Worm (Caenorhabditis elegans) whole organism, young adult: Measurements from ENCODE around the gene ZK896.5.
A peak's percentile ranks its signal among the peaks of the same experiment; 100 is the strongest.

Source experiments
- B0019.2 ChIP-seq: fragments of 200-800 bp; sonication (Bioruptor generic); conservative IDR thresholded peaks from 2 replicates; pipeline ENCODE4 v1.3.6; 2022; ENCODE audit warnings: missing genetic modification reagents, missing genetic modification characterization, missing compliant biosample characterization
- B0261.1 ChIP-seq: sonication (generic microtip); optimal IDR thresholded peaks from 2 replicates; lab custom pipeline; 2016; ENCODE audit warnings: mild to moderate bottlenecking, missing genetic modification characterization, moderate library complexity, missing compliant biosample characterization
- B0336.3 ChIP-seq: fragments of 200-800 bp; sonication (Bioruptor generic); IDR thresholded peaks from 2 replicates; pipeline ENCODE4 v1.3.6; 2022; ENCODE audit warnings: missing genetic modification characterization, missing compliant biosample characterization
- F22D6.2 ChIP-seq: sonication (generic microtip); optimal IDR thresholded peaks from 2 replicates; lab custom pipeline; 2016; ENCODE audit warnings: mild to moderate bottlenecking, missing genetic modification characterization, missing compliant biosample characterization
- F39B2.1 ChIP-seq: fragments of 200-800 bp; sonication (Bioruptor generic); IDR thresholded peaks from 2 replicates; pipeline ENCODE4 v1.3.6; 2022; ENCODE audit warnings: missing genetic modification reagents, missing genetic modification characterization, missing compliant biosample characterization
- F49E8.2 ChIP-seq: sonication (generic microtip); optimal IDR thresholded peaks from 3 replicates; lab custom pipeline; 2017; ENCODE audit warnings: missing genetic modification characterization, mild to moderate bottlenecking, missing compliant biosample characterization, antibody characterized with exemption, moderate library complexity; ENCODE audit not compliant: insufficient read depth
- K11D2.4 ChIP-seq: fragments of 200-800 bp; sonication (Bioruptor generic); IDR thresholded peaks from 2 replicates; pipeline ENCODE4 v1.3.6; 2022; ENCODE audit warnings: missing genetic modification reagents, missing genetic modification characterization, missing compliant biosample characterization
- T07F8.4 ChIP-seq: sonication (generic microtip); optimal IDR thresholded peaks from 2 replicates; lab custom pipeline; 2016; ENCODE audit warnings: mild to moderate bottlenecking, missing genetic modification characterization, moderate library complexity, missing compliant biosample characterization
- Y53F4B.3 ChIP-seq: fragments of 200-800 bp; sonication (Bioruptor generic); IDR thresholded peaks from 2 replicates; pipeline ENCODE4 v1.3.6; 2022; ENCODE audit warnings: missing genetic modification reagents, missing genetic modification characterization, missing compliant biosample characterization
- Y53G8AR.9 ChIP-seq: fragments of 200-800 bp; sonication (Bioruptor generic); conservative IDR thresholded peaks from 2 replicates; pipeline ENCODE4 v1.3.6; 2022; ENCODE audit warnings: missing genetic modification reagents, missing genetic modification characterization, missing compliant biosample characterization
- ZK185.1 ChIP-seq: sonication (generic microtip); optimal IDR thresholded peaks from 2 replicates; lab custom pipeline; 2016; ENCODE audit warnings: mild to moderate bottlenecking, missing genetic modification characterization, missing compliant biosample characterization; ENCODE audit not compliant: poor library complexity, severe bottlenecking
- aptf-2 ChIP-seq: fragments of 200-800 bp; sonication (Bioruptor generic); conservative IDR thresholded peaks from 2 replicates; pipeline ENCODE4 v1.3.6; 2022; ENCODE audit warnings: missing genetic modification reagents, missing genetic modification characterization, missing compliant biosample characterization
- athp-1 ChIP-seq: sonication (generic microtip); optimal IDR thresholded peaks from 2 replicates; lab custom pipeline; 2017; ENCODE audit warnings: mild to moderate bottlenecking, missing genetic modification characterization, missing compliant biosample characterization
- bed-1 ChIP-seq: fragments of 200-800 bp; sonication (Bioruptor generic); IDR thresholded peaks from 2 replicates; pipeline ENCODE4 v1.3.6; 2022; ENCODE audit warnings: missing genetic modification reagents, missing genetic modification characterization, missing compliant biosample characterization
- cebp-2 ChIP-seq: fragments of 200-800 bp; sonication (Bioruptor generic); IDR thresholded peaks from 2 replicates; pipeline ENCODE4 v1.3.6; 2022; ENCODE audit warnings: missing genetic modification characterization, missing compliant biosample characterization
- ceh-40 ChIP-seq: fragments of 200-800 bp; sonication (Bioruptor generic); IDR thresholded peaks from 2 replicates; pipeline ENCODE4 v1.3.6; 2022; ENCODE audit warnings: missing genetic modification characterization, missing compliant biosample characterization
- ceh-79 ChIP-seq: sonication (generic microtip); optimal IDR thresholded peaks from 2 replicates; lab custom pipeline; 2017; ENCODE audit warnings: mild to moderate bottlenecking, missing genetic modification characterization, missing compliant biosample characterization
- chd-7 ChIP-seq: sonication (generic microtip); optimal IDR thresholded peaks from 2 replicates; lab custom pipeline; 2016; ENCODE audit warnings: mild to moderate bottlenecking, missing genetic modification characterization, moderate library complexity, missing compliant biosample characterization
- dpl-1 ChIP-seq: fragments of 150-350 bp; optimal IDR thresholded peaks from 2 replicates; lab custom pipeline; 2014; ENCODE audit warnings: missing biosample characterization, missing genetic modification reagents, missing genetic modification characterization
- egl-18 ChIP-seq: fragments of 200-800 bp; sonication (Bioruptor generic); IDR thresholded peaks from 2 replicates; pipeline ENCODE4 v1.3.6; 2022; ENCODE audit warnings: missing genetic modification reagents, missing genetic modification characterization, missing compliant biosample characterization
- egl-44 ChIP-seq: fragments of 200-800 bp; sonication (Bioruptor generic); IDR thresholded peaks from 2 replicates; pipeline ENCODE4 v1.3.6; 2022; ENCODE audit warnings: missing genetic modification reagents, missing genetic modification characterization, missing compliant biosample characterization
- ets-4 ChIP-seq: fragments of 200-800 bp; sonication (Bioruptor generic); optimal IDR thresholded peaks from 2 replicates; lab custom pipeline; 2018; ENCODE audit warnings: mild to moderate bottlenecking, missing genetic modification characterization, missing compliant biosample characterization
- fkh-3 ChIP-seq: sonication (generic microtip); optimal IDR thresholded peaks from 2 replicates; lab custom pipeline; 2016; ENCODE audit warnings: mild to moderate bottlenecking, missing genetic modification characterization, missing compliant biosample characterization
- him-1 ChIP-seq: sonication (generic microtip); optimal IDR thresholded peaks from 2 replicates; lab custom pipeline; 2016; ENCODE audit warnings: missing genotype, missing genetic modification reagents, missing genetic modification characterization, missing compliant biosample characterization
- hlh-26 ChIP-seq: fragments of 200-800 bp; sonication (Bioruptor generic); conservative IDR thresholded peaks from 2 replicates; pipeline ENCODE4 v1.3.6; 2022; ENCODE audit warnings: missing genetic modification reagents, missing genetic modification characterization, missing compliant biosample characterization
- let-607 ChIP-seq, 2 experiments: fragments of 200-800 bp in 1 of 2; sonication (Bioruptor generic) in 1 of 2; sonication (generic microtip) in 1 of 2; optimal IDR thresholded peaks; 2 replicates each; lab custom pipeline; 2016 to 2018; ENCODE audit warnings: mild to moderate bottlenecking in 2 of 2, missing compliant biosample characterization in 2 of 2, missing genetic modification characterization in 2 of 2, moderate library complexity in 2 of 2, missing genotype in 1 of 2
- lin-35 ChIP-seq, 3 experiments: fragments of 150-350 bp in 2 of 3; sonication (generic microtip) in 1 of 3; optimal IDR thresholded peaks; 2 replicates each; lab custom pipeline; 2014 to 2018; ENCODE audit warnings: missing biosample characterization in 3 of 3, missing genetic modification characterization in 3 of 3, missing genetic modification reagents in 3 of 3
- madf-8 ChIP-seq: fragments of 200-800 bp; sonication (Bioruptor generic); conservative IDR thresholded peaks from 2 replicates; pipeline ENCODE4 v1.3.6; 2022; ENCODE audit warnings: missing genetic modification reagents, missing genetic modification characterization, missing compliant biosample characterization
- mxl-1 ChIP-seq: sonication (generic microtip); optimal IDR thresholded peaks from 2 replicates; lab custom pipeline; 2016; ENCODE audit warnings: missing genetic modification characterization, missing compliant biosample characterization
- nfya-1 ChIP-seq: sonication (generic microtip); optimal IDR thresholded peaks from 2 replicates; lab custom pipeline; 2017; ENCODE audit warnings: antibody characterized with exemption, missing compliant biosample characterization, missing genetic modification characterization, borderline replicate concordance; ENCODE audit not compliant: insufficient read depth
- nfya-2 ChIP-seq: fragments of 200-800 bp; sonication (Bioruptor generic); IDR thresholded peaks from 2 replicates; pipeline ENCODE4 v1.3.6; 2022; ENCODE audit warnings: missing genetic modification reagents, missing genetic modification characterization, missing compliant biosample characterization
- nfyb-1 ChIP-seq: fragments of 200-800 bp; sonication (Bioruptor generic); IDR thresholded peaks from 2 replicates; pipeline ENCODE4 v1.3.6; 2022; ENCODE audit warnings: missing genetic modification reagents, missing genetic modification characterization, missing compliant biosample characterization
- nhr-90 ChIP-seq: sonication (generic microtip); optimal IDR thresholded peaks from 2 replicates; lab custom pipeline; 2016; ENCODE audit warnings: missing genotype, mild to moderate bottlenecking, missing genetic modification characterization, missing compliant biosample characterization
- pbrm-1 ChIP-seq: fragments of 200-800 bp; sonication (Bioruptor generic); IDR thresholded peaks from 2 replicates; pipeline ENCODE4 v1.3.6; 2022; ENCODE audit warnings: missing genetic modification reagents, missing genetic modification characterization, missing compliant biosample characterization
- pha-4 ChIP-seq: fragments of 150-350 bp; sonication (generic microtip); optimal IDR thresholded peaks from 2 replicates; lab custom pipeline; 2014; ENCODE audit warnings: missing biosample characterization, missing genetic modification reagents, missing genetic modification characterization
- rcor-1 ChIP-seq: fragments of 200-800 bp; sonication (Bioruptor generic); IDR thresholded peaks from 2 replicates; pipeline ENCODE4 v1.3.6; 2022; ENCODE audit warnings: missing genetic modification reagents, missing genetic modification characterization, missing compliant biosample characterization
- rec-8 ChIP-seq, 2 experiments: sonication (generic microtip); optimal IDR thresholded peaks; 2 replicates each; lab custom pipeline; 2016; ENCODE audit warnings: mild to moderate bottlenecking in 2 of 2, missing genetic modification characterization in 2 of 2, missing genetic modification reagents in 2 of 2, missing genotype in 2 of 2, missing biosample characterization in 1 of 2, missing compliant biosample characterization in 1 of 2, moderate library complexity in 1 of 2
- repo-1 ChIP-seq: sonication (generic microtip); optimal IDR thresholded peaks from 2 replicates; lab custom pipeline; 2017; ENCODE audit warnings: mild to moderate bottlenecking, missing genetic modification characterization, missing compliant biosample characterization
- snpc-1.3 ChIP-seq: sonication (generic microtip); optimal IDR thresholded peaks from 2 replicates; lab custom pipeline; 2017; ENCODE audit warnings: missing genetic modification characterization, mild to moderate bottlenecking, missing compliant biosample characterization, antibody characterized with exemption, moderate library complexity, missing genotype, missing genetic modification reagents; ENCODE audit not compliant: insufficient read depth
- snpc-3.4 ChIP-seq: sonication (generic microtip); optimal IDR thresholded peaks from 2 replicates; lab custom pipeline; 2017; ENCODE audit warnings: missing genetic modification characterization, mild to moderate bottlenecking, missing compliant biosample characterization, antibody characterized with exemption, moderate library complexity, missing genotype, missing genetic modification reagents
- sptf-2 ChIP-seq: fragments of 200-800 bp; sonication (Bioruptor generic); optimal IDR thresholded peaks from 2 replicates; lab custom pipeline; 2018; ENCODE audit warnings: mild to moderate bottlenecking, missing genetic modification characterization, missing compliant biosample characterization
- tbp1 ChIP-seq: fragments of 200-800 bp; sonication (Bioruptor generic); optimal IDR thresholded peaks from 2 replicates; lab custom pipeline; 2018; ENCODE audit warnings: mild to moderate bottlenecking, missing genetic modification characterization, missing compliant biosample characterization
- tbx-9 ChIP-seq: sonication (generic microtip); optimal IDR thresholded peaks from 2 replicates; lab custom pipeline; 2016; ENCODE audit warnings: borderline replicate concordance, missing genetic modification characterization, inconsistent platforms, missing compliant biosample characterization
- zfh-2 ChIP-seq: fragments of 200-800 bp; sonication (Bioruptor generic); conservative IDR thresholded peaks from 2 replicates; pipeline ENCODE4 v1.3.6; 2022; ENCODE audit warnings: missing genetic modification reagents, missing genetic modification characterization, missing compliant biosample characterization
- ztf-22 ChIP-seq: fragments of 200-800 bp; sonication (Bioruptor generic); optimal IDR thresholded peaks from 2 replicates; lab custom pipeline; 2018; ENCODE audit warnings: mild to moderate bottlenecking, missing genetic modification characterization, moderate library complexity, missing compliant biosample characterization
- ztf-28 ChIP-seq: fragments of 200-800 bp; sonication (Bioruptor generic); IDR thresholded peaks from 2 replicates; pipeline ENCODE4 v1.3.6; 2022; ENCODE audit warnings: missing genetic modification reagents, missing genetic modification characterization, missing compliant biosample characterization

Gene ZK896.5

ce11 chrIV:12831609-12832500 is 47.6 kb downstream of the ZK896.5 start:
- TF ChIP-seq aptf-2 (no peak), let-607 (tag; optimal IDR thresholded peaks at IDR 0.05; lab: Kevin White, UChicago) (no peak), B0261.1 (tag; lab: Kevin White, UChicago) (no peak), F39B2.1 (GFP tag; lab: Robert Waterston, UW) (no peak), B0336.3 (GFP tag; lab: Robert Waterston, UW) (peak; percentile 43; the same call in 1 of the 2 replicates), rcor-1 (GFP tag; lab: Robert Waterston, UW) (0 out of 2 replicates have a peak, but pooled peaks have one; percentile 32), pha-4 (no peak), egl-18 (GFP tag; lab: Robert Waterston, UW) (no peak), ceh-79 (tag; lab: Kevin White, UChicago) (no peak), pbrm-1 (GFP tag; lab: Robert Waterston, UW) (no peak), lin-35 (GFP tag; optimal IDR thresholded peaks at IDR 0.05; lab: Kevin White, UChicago) (no peak), madf-8 (GFP tag; lab: Robert Waterston, UW) (peak; percentile 66), repo-1 (tag; lab: Kevin White, UChicago) (no peak), Y53G8AR.9 (GFP tag; lab: Robert Waterston, UW) (no peak), chd-7 (tag; lab: Kevin White, UChicago) (no peak), K11D2.4 (GFP tag; lab: Robert Waterston, UW) (no peak), ceh-40 (GFP tag; lab: Robert Waterston, UW) (no peak), him-1 (tag; lab: Kevin White, UChicago) (no peak), T07F8.4 (tag; lab: Kevin White, UChicago) (no peak), nfya-1 (tag; lab: Kevin White, UChicago) (no peak), ztf-28 (no peak), nfya-2 (GFP tag; lab: Robert Waterston, UW) (no peak), fkh-3 (tag; lab: Kevin White, UChicago) (no peak), F22D6.2 (tag; lab: Kevin White, UChicago) (no peak), ZK185.1 (tag; lab: Kevin White, UChicago) (no peak), snpc-1.3 (tag; lab: Kevin White, UChicago) (peak; percentile 66), sptf-2 (GFP tag; lab: Kevin White, UChicago) (no peak), hlh-26 (GFP tag; lab: Robert Waterston, UW) (no peak), athp-1 (tag; lab: Kevin White, UChicago) (no peak), cebp-2 (GFP tag; lab: Robert Waterston, UW) (no peak), mxl-1 (tag; lab: Kevin White, UChicago) (no peak), tbx-9 (tag; lab: Kevin White, UChicago) (no peak), rec-8 (tag; optimal IDR thresholded peaks at IDR 0.05; lab: Kevin White, UChicago) (no peak), snpc-3.4 (tag; lab: Kevin White, UChicago) (peak; percentile 83), bed-1 (GFP tag; lab: Robert Waterston, UW) (no peak), tbp1 (peak; percentile 37), ets-4 (GFP tag; lab: Kevin White, UChicago) (no peak), B0019.2 (GFP tag; lab: Robert Waterston, UW) (peak; percentile 95), egl-44 (GFP tag; lab: Robert Waterston, UW) (no peak), ztf-22 (no peak), nhr-90 (tag; lab: Kevin White, UChicago) (no peak), F49E8.2 (tag; lab: Kevin White, UChicago) (peak; percentile 62), dpl-1 (GFP tag; lab: Kevin White, UChicago) (peak; percentile 31), nfyb-1 (GFP tag; lab: Robert Waterston, UW) (no peak), zfh-2 (GFP tag; lab: Robert Waterston, UW) (no peak), Y53F4B.3 (GFP tag; lab: Robert Waterston, UW) (no peak)
